Worm (Caenorhabditis elegans) whole organism, late embryonic: Measurements from ENCODE around the gene acy-4.

Experiments
- hlh-15 ChIP-seq: sonication (generic microtip); optimal IDR thresholded peaks from 2 replicates; lab custom pipeline; 2016; ENCODE audit warnings: missing genetic modification characterization, missing compliant biosample characterization
- hlh-6 ChIP-seq: sonication (generic microtip); optimal IDR thresholded peaks from 2 replicates; lab custom pipeline; 2016; ENCODE audit warnings: missing genotype, missing genetic modification characterization, missing compliant biosample characterization
- nfya-1 ChIP-seq: sonication (generic microtip); optimal IDR thresholded peaks from 2 replicates; lab custom pipeline; 2017; ENCODE audit warnings: missing genetic modification characterization, mild to moderate bottlenecking, missing compliant biosample characterization, antibody characterized with exemption, moderate library complexity
- pha-4 ChIP-seq: fragments of 150-350 bp; optimal IDR thresholded peaks from 2 replicates; lab custom pipeline; 2018; ENCODE audit warnings: missing biosample characterization, missing genetic modification reagents, missing genetic modification characterization

DNA sequence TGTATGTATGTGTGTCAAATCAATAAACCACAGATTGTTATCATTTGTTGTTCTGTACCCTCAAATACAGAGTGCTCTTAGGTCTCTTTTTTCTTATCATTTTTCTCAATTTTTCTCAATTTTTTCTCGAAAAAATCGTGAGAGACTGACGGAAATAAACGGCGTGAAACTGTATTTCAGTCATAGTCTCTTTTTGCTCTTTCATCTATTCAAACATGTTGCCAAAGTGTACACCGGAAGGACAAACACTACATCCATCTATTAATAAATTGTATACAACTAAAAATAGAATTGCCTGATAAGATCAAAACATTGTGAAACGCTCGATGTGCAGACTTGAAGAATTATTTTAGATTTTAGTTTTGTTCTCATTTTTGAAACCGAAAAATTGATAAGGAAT, 3.8 kb upstream of the acy-4 start:
- TF ChIP-seq pha-4 (tag; lab: Kevin White, UChicago) (no peak), hlh-6 (no peak), nfya-1 (tag; lab: Kevin White, UChicago) (no peak), hlh-15 (tag; lab: Kevin White, UChicago) (no peak)
